Worm (Caenorhabditis elegans) whole organism, early embryonic: ENCODE results near the gene srv-25.

Experiments used
- B0310.2 ChIP-seq: sonication (generic microtip); optimal IDR thresholded peaks from 2 replicates; lab custom pipeline; 2016; ENCODE audit warnings: mild to moderate bottlenecking, missing genetic modification characterization, missing compliant biosample characterization
- F13C5.2 ChIP-seq: sonication (generic microtip); optimal IDR thresholded peaks from 2 replicates; lab custom pipeline; 2017; ENCODE audit warnings: mild to moderate bottlenecking, missing genetic modification characterization, inconsistent platforms, missing compliant biosample characterization
- aly-1 ChIP-seq: sonication (generic microtip); optimal IDR thresholded peaks from 2 replicates; lab custom pipeline; 2016; ENCODE audit warnings: missing genetic modification characterization, missing compliant biosample characterization
- ama-1 ChIP-seq: fragments of 150-350 bp; optimal IDR thresholded peaks from 2 replicates; lab custom pipeline; 2014
- ceh-13 ChIP-seq: fragments of 200-800 bp; sonication (Bioruptor generic); optimal IDR thresholded peaks from 2 replicates; lab custom pipeline; 2018; ENCODE audit warnings: mild to moderate bottlenecking, missing genetic modification characterization, missing compliant biosample characterization
- ceh-36 ChIP-seq: sonication (generic microtip); optimal IDR thresholded peaks from 2 replicates; lab custom pipeline; 2016; ENCODE audit warnings: missing genetic modification characterization, inconsistent platforms, missing compliant biosample characterization
- ets-7 ChIP-seq: sonication (generic microtip); optimal IDR thresholded peaks from 2 replicates; lab custom pipeline; 2016; ENCODE audit warnings: missing genotype, missing genetic modification characterization, missing compliant biosample characterization
- flt-1 ChIP-seq: fragments of 200-800 bp; sonication (Bioruptor generic); IDR thresholded peaks from 2 replicates; pipeline ENCODE4 v1.3.6; 2022; ENCODE audit warnings: missing genetic modification characterization, missing compliant biosample characterization
- hmbx-1 ChIP-seq: sonication (generic microtip); optimal IDR thresholded peaks from 2 replicates; lab custom pipeline; 2016; ENCODE audit warnings: mild to moderate bottlenecking, missing genetic modification characterization, missing compliant biosample characterization
- hmg-4 ChIP-seq: fragments of 200-800 bp; sonication (Bioruptor generic); optimal IDR thresholded peaks from 2 replicates; lab custom pipeline; 2018; ENCODE audit warnings: mild to moderate bottlenecking, missing genetic modification characterization, missing compliant biosample characterization
- scrt-1 ChIP-seq: fragments of 200-800 bp; sonication (Bioruptor generic); IDR thresholded peaks from 2 replicates; pipeline ENCODE4 v1.3.6; 2022; ENCODE audit warnings: missing genetic modification characterization, missing compliant biosample characterization
- sea-1 ChIP-seq: fragments of 200-800 bp; sonication (Bioruptor generic); conservative IDR thresholded peaks from 2 replicates; pipeline ENCODE4 v1.3.6; 2022; ENCODE audit warnings: missing genetic modification characterization, missing compliant biosample characterization
- tbx-11 ChIP-seq: fragments of 200-800 bp; sonication (Bioruptor generic); IDR thresholded peaks from 2 replicates; pipeline ENCODE4 v1.3.6; 2022; ENCODE audit warnings: missing genetic modification characterization, missing compliant biosample characterization
- tbx-37 ChIP-seq: fragments of 200-800 bp; sonication (Bioruptor generic); conservative IDR thresholded peaks from 2 replicates; pipeline ENCODE4 v1.3.6; 2022; ENCODE audit warnings: missing genetic modification reagents, missing genetic modification characterization, missing compliant biosample characterization

DNA sequence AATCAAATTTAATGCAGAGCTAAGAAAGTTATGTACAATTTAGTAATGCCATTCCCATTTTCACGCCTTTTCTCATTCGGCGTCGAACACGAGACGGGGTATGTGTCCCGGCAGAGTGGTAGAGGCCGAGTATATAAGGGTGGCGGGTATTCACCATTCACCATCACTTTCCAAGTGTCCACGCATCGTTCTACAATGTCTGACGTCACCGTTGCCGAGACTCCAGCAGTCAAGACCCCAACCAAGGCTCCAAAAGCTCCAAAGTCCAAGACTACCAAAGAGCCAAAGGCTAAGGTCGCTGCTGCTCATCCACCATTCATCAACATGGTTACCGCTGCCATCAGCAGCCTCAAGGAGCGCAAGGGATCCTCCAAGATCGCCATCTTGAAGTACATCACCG is 9.5 kb downstream of the srv-25 start, which contains the start of gene hil-2:
- no peak for TF ChIP-seq scrt-1
- no peak for TF ChIP-seq B0310.2 (tag; lab: Kevin White, UChicago)
- TF ChIP-seq ama-1 (lab: Kevin White, UChicago), result peak; percentile 93
- 0 out of 2 replicates have a peak, but pooled peaks have one; percentile 37 for TF ChIP-seq sea-1 (GFP tag; lab: Robert Waterston, UW)
- TF ChIP-seq ceh-36 (tag; lab: Kevin White, UChicago), result no peak
- TF ChIP-seq F13C5.2, result no peak
- TF ChIP-seq hmbx-1 (tag; lab: Kevin White, UChicago), result no peak
- no peak for TF ChIP-seq aly-1 (tag; lab: Kevin White, UChicago)
- peak; percentile 53; the same call in 1 of the 2 replicates for TF ChIP-seq flt-1 (GFP tag; lab: Robert Waterston, UW)
- TF ChIP-seq ets-7 (tag; lab: Kevin White, UChicago), result no peak
- 0 out of 2 replicates have a peak, but pooled peaks have one; percentile 13 for TF ChIP-seq tbx-11 (GFP tag; lab: Robert Waterston, UW)
- no peak for TF ChIP-seq ceh-13 (GFP tag; lab: Kevin White, UChicago)
- TF ChIP-seq hmg-4 (GFP tag; lab: Kevin White, UChicago), result no peak
- TF ChIP-seq tbx-37 (GFP tag; lab: Robert Waterston, UW), result no peak
